Fruit fly (Drosophila melanogaster): ENCODE results near the gene Chsy.

dm6 chrX:15552472-15552888 lies 40.9 kb downstream of the Chsy start:
- TF ChIP-seq sob (GFP tag; IDR thresholded peaks at IDR 0.05) (no peak), CG12744 (GFP tag; optimal IDR thresholded peaks at IDR 0.05) (no peak), peb (GFP tag; IDR thresholded peaks at IDR 0.05) (no peak), sna (GFP tag; IDR thresholded peaks at IDR 0.05; ENCODE audit: partially characterized antibody) (no peak), NfI (GFP tag; optimal IDR thresholded peaks at IDR 0.05) (no peak)

All from whole organism, embryonic.